Fruit fly (Drosophila melanogaster): Measurements from ENCODE around the gene CG32447.

dm6 chr3L:21700052-21700451 lies 6.1 kb downstream of the CG32447 start:
- TF ChIP-seq CG14655 (GFP tag; optimal IDR thresholded peaks at IDR 0.05) = no peak
- TF ChIP-seq EcR (GFP tag; optimal IDR thresholded peaks at IDR 0.05) = peak; percentile 75
- no peak for TF ChIP-seq gl (tag; optimal IDR thresholded peaks at IDR 0.05)
- no peak for TF ChIP-seq CG15710 (tag; optimal IDR thresholded peaks at IDR 0.05)
- TF ChIP-seq CG4496 (GFP tag; IDR thresholded peaks at IDR 0.05) = no peak
- no peak for TF ChIP-seq rn (GFP tag; IDR thresholded peaks at IDR 0.05)
- no peak for TF ChIP-seq D1 (tag; optimal IDR thresholded peaks at IDR 0.05)
- TF ChIP-seq CG9948 (tag; optimal IDR thresholded peaks at IDR 0.05) = no peak

All from whole organism, pupa.